Worm (Caenorhabditis elegans) whole organism, L4 larva: ENCODE measurements around the gene cmk-1.

Experiments used
- ces-1 ChIP-seq: fragments of 150-350 bp; sonication (generic microtip); optimal IDR thresholded peaks from 4 replicates; lab custom pipeline; 2014; ENCODE audit warnings: missing biosample characterization, missing genetic modification reagents, missing genetic modification characterization
- fos-1 ChIP-seq: fragments of 150-350 bp; optimal IDR thresholded peaks from 2 replicates; lab custom pipeline; 2014; ENCODE audit warnings: missing biosample characterization, missing genetic modification characterization
- lin-15B ChIP-seq: fragments of 150-350 bp; sonication (generic microtip); optimal IDR thresholded peaks from 3 replicates; lab custom pipeline; 2014; ENCODE audit warnings: missing biosample characterization, missing genetic modification characterization
- lsy-2 ChIP-seq, 2 experiments: fragments of 150-350 bp in 1 of 2; sonication (generic microtip) in 1 of 2; optimal IDR thresholded peaks; 2 replicates each; lab custom pipeline; 2014 to 2017; ENCODE audit warnings: missing biosample characterization in 2 of 2, missing genetic modification characterization in 2 of 2
- mep-1 ChIP-seq: fragments of 150-350 bp; sonication (generic microtip); optimal IDR thresholded peaks from 3 replicates; lab custom pipeline; 2014; ENCODE audit warnings: missing biosample characterization, missing genetic modification characterization

- TF ChIP-seq lsy-2 (tag; optimal IDR thresholded peaks at IDR 0.05; lab: Kevin White, UChicago) (peak in 1 of 2 experiments; percentile 44), fos-1 (tag; lab: Kevin White, UChicago) (no peak), lin-15B (tag; lab: Kevin White, UChicago) (no peak), ces-1 (GFP tag; lab: Kevin White, UChicago) (peak; percentile 17), mep-1 (tag; lab: Kevin White, UChicago) (peak; percentile 74)
These were observed at the start of gene cmk-1 for ce11 chrIV:1824065-1824531.
